Worm (Caenorhabditis elegans) whole organism, mixed stage, embryonic: ENCODE results near the gene cpd-2.

Source experiments
- M03D4.4 ChIP-seq: sonication (generic microtip); optimal IDR thresholded peaks from 2 replicates; lab custom pipeline; 2017; ENCODE audit warnings: mild to moderate bottlenecking, missing genetic modification characterization, missing compliant biosample characterization
- blmp-1 ChIP-seq: fragments of 150-350 bp; optimal IDR thresholded peaks from 2 replicates; lab custom pipeline; 2014; ENCODE audit warnings: missing biosample characterization, missing genetic modification characterization
- ces-1 ChIP-seq: fragments of 150-350 bp; optimal IDR thresholded peaks from 2 replicates; lab custom pipeline; 2014; ENCODE audit warnings: missing biosample characterization, missing genetic modification reagents, missing genetic modification characterization
- cnd-1 ChIP-seq: fragments of 200-800 bp; sonication (Bioruptor generic); optimal IDR thresholded peaks from 2 replicates; lab custom pipeline; 2018; ENCODE audit warnings: mild to moderate bottlenecking, missing genetic modification characterization, missing compliant biosample characterization
- elt-1 ChIP-seq: sonication (generic microtip); optimal IDR thresholded peaks from 2 replicates; lab custom pipeline; 2017; ENCODE audit warnings: missing genetic modification characterization, mild to moderate bottlenecking, missing compliant biosample characterization, antibody characterized with exemption, moderate library complexity, borderline replicate concordance; ENCODE audit not compliant: insufficient read depth
- mep-1 ChIP-seq: fragments of 150-350 bp; optimal IDR thresholded peaks from 2 replicates; lab custom pipeline; 2017; ENCODE audit warnings: missing biosample characterization, missing genetic modification reagents, missing genetic modification characterization, inconsistent platforms
- nhr-12 ChIP-seq: fragments of 150-350 bp; optimal IDR thresholded peaks from 2 replicates; lab custom pipeline; 2014; ENCODE audit warnings: missing biosample characterization, missing genetic modification characterization
- nhr-2 ChIP-seq: fragments of 150-350 bp; optimal IDR thresholded peaks from 2 replicates; lab custom pipeline; 2014; ENCODE audit warnings: missing biosample characterization, missing genetic modification characterization
- nhr-76 ChIP-seq: sonication (generic microtip); optimal IDR thresholded peaks from 2 replicates; lab custom pipeline; 2017; ENCODE audit warnings: missing biosample characterization, missing genetic modification characterization
- pha-4 ChIP-seq: fragments of 150-350 bp; optimal IDR thresholded peaks from 2 replicates; lab custom pipeline; 2018; ENCODE audit warnings: missing biosample characterization, missing genetic modification reagents, missing genetic modification characterization
- snpc-4 ChIP-seq: fragments of 150-350 bp; optimal IDR thresholded peaks from 2 replicates; lab custom pipeline; 2014; ENCODE audit warnings: missing biosample characterization, missing genetic modification characterization
- sptf-1 ChIP-seq: sonication (generic microtip); optimal IDR thresholded peaks from 2 replicates; lab custom pipeline; 2017; ENCODE audit warnings: mild to moderate bottlenecking, missing genetic modification characterization, moderate library complexity, missing compliant biosample characterization
- unc-62 ChIP-seq: fragments of 150-350 bp; optimal IDR thresholded peaks from 2 replicates; lab custom pipeline; 2014; ENCODE audit warnings: missing biosample characterization, missing genetic modification reagents, missing genetic modification characterization

DNA sequence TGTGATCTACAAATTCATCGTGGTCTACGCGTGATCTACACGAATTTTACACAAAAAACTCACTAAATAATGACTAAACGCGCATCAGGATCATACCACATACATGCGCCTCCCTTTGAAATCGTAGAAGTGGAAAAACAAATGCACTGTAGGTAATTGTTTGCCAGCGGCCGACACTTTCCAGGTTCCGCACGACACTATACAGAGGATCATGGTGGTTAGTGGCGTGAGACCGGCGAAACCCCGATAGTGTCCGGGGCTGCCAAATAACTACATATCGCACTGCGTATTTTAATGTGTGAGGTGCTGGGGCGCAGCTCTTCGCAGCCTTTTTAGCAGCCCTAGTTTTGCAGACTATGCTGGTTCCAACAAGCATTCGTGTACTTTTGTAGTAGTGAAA lies 29.0 kb downstream of the cpd-2 start:
- TF ChIP-seq mep-1 (tag; lab: Kevin White, UChicago) (no peak), M03D4.4 (tag; lab: Kevin White, UChicago) (no peak), cnd-1 (tag; lab: Kevin White, UChicago) (no peak), blmp-1 (tag; lab: Kevin White, UChicago) (no peak), unc-62 (GFP tag; lab: Kevin White, UChicago) (no peak), sptf-1 (tag; lab: Kevin White, UChicago) (no peak), nhr-2 (no peak), pha-4 (tag; lab: Kevin White, UChicago) (no peak), ces-1 (no peak), elt-1 (tag; lab: Kevin White, UChicago) (no peak), nhr-76 (tag; lab: Kevin White, UChicago) (no peak), nhr-12 (tag; lab: Kevin White, UChicago) (no peak), snpc-4 (tag; lab: Kevin White, UChicago) (no peak)
